Worm (Caenorhabditis elegans): ENCODE data around the gene T08B6.9.

- no peak for TF ChIP-seq nhr-237 (tag; optimal IDR thresholded peaks at IDR 0.05)
- no peak for TF ChIP-seq blmp-1 (tag; optimal IDR thresholded peaks at IDR 0.05)
Measured at ce11 chrIV:4867610-4868009, 23.0 kb upstream of the T08B6.9 start, which contains the start of gene str-172.
